Worm (Caenorhabditis elegans) whole organism, L4 larva: Measurements from ENCODE around the gene F40F8.11.
A peak's percentile ranks its signal among the peaks of the same experiment; 100 is the strongest.

Experiments used
- D1046.2 ChIP-seq: fragments of 200-800 bp; sonication (Bioruptor generic); IDR thresholded peaks from 2 replicates; pipeline ENCODE4 v1.3.6; 2022; ENCODE audit warnings: missing genetic modification characterization, missing compliant biosample characterization
- F37D6.2 ChIP-seq: sonication (generic microtip); optimal IDR thresholded peaks from 2 replicates; lab custom pipeline; 2016; ENCODE audit warnings: mild to moderate bottlenecking, missing genetic modification characterization, missing compliant biosample characterization
- R02D3.7 ChIP-seq: fragments of 150-350 bp; sonication (generic microtip); optimal IDR thresholded peaks from 3 replicates; lab custom pipeline; 2014; ENCODE audit warnings: missing biosample characterization, missing genetic modification characterization
- T20F7.1 ChIP-seq: fragments of 200-800 bp; sonication (Bioruptor generic); optimal IDR thresholded peaks from 2 replicates; lab custom pipeline; 2018; ENCODE audit warnings: mild to moderate bottlenecking, missing genetic modification characterization, missing compliant biosample characterization
- Y105C5A.15 ChIP-seq: fragments of 200-800 bp; sonication (Bioruptor generic); IDR thresholded peaks from 2 replicates; pipeline ENCODE4 v1.3.6; 2022; ENCODE audit warnings: missing genetic modification characterization, missing compliant biosample characterization
- Y5F2A.4 ChIP-seq: fragments of 200-800 bp; sonication (Bioruptor generic); optimal IDR thresholded peaks from 2 replicates; lab custom pipeline; 2018; ENCODE audit warnings: mild to moderate bottlenecking, missing genetic modification characterization, missing compliant biosample characterization
- ZK337.2 ChIP-seq: fragments of 200-800 bp; sonication (Bioruptor generic); IDR thresholded peaks from 2 replicates; pipeline ENCODE4 v1.3.6; 2022; ENCODE audit warnings: missing genetic modification reagents, missing genetic modification characterization, missing compliant biosample characterization
- ZK546.5 ChIP-seq, 2 experiments: sonication (generic microtip); optimal IDR thresholded peaks; 2 replicates each; lab custom pipeline; 2017; ENCODE audit warnings: missing biosample characterization in 2 of 2, missing genetic modification characterization in 2 of 2
- arid-1 ChIP-seq: fragments of 200-800 bp; sonication (Bioruptor generic); conservative IDR thresholded peaks from 2 replicates; pipeline ENCODE4 v1.3.6; 2022; ENCODE audit warnings: missing genetic modification reagents, missing genetic modification characterization, missing compliant biosample characterization
- attf-4 ChIP-seq: sonication (generic microtip); optimal IDR thresholded peaks from 3 replicates; lab custom pipeline; 2017; ENCODE audit warnings: missing biosample characterization, missing genetic modification characterization
- ceh-28 ChIP-seq: fragments of 150-350 bp; optimal IDR thresholded peaks from 2 replicates; lab custom pipeline; 2014; ENCODE audit warnings: missing biosample characterization, missing genetic modification reagents, missing genetic modification characterization
- ceh-62 ChIP-seq: sonication (generic microtip); optimal IDR thresholded peaks from 2 replicates; lab custom pipeline; 2017; ENCODE audit warnings: missing biosample characterization, missing genetic modification characterization
- ceh-82 ChIP-seq: sonication (generic microtip); optimal IDR thresholded peaks from 2 replicates; lab custom pipeline; 2017; ENCODE audit warnings: missing biosample characterization, missing genetic modification characterization
- ces-1 ChIP-seq: fragments of 150-350 bp; sonication (generic microtip); optimal IDR thresholded peaks from 4 replicates; lab custom pipeline; 2014; ENCODE audit warnings: missing biosample characterization, missing genetic modification reagents, missing genetic modification characterization
- daf-12 ChIP-seq: fragments of 150-350 bp; optimal IDR thresholded peaks from 2 replicates; lab custom pipeline; 2014; ENCODE audit warnings: missing biosample characterization, missing genetic modification reagents, missing genetic modification characterization
- daf-16 ChIP-seq, 3 experiments: sonication (generic microtip); optimal IDR thresholded peaks; 2 replicates each; lab custom pipeline; 2016 to 2017; ENCODE audit warnings: missing genetic modification characterization in 3 of 3, missing genetic modification reagents in 3 of 3, mild to moderate bottlenecking in 2 of 3, missing compliant biosample characterization in 2 of 3, missing biosample characterization in 1 of 3, moderate library complexity in 1 of 3
- dpl-1 ChIP-seq: fragments of 150-350 bp; optimal IDR thresholded peaks from 2 replicates; lab custom pipeline; 2014; ENCODE audit warnings: missing biosample characterization, missing genetic modification reagents, missing genetic modification characterization
- duxl-1 ChIP-seq: sonication (generic microtip); optimal IDR thresholded peaks from 2 replicates; lab custom pipeline; 2016; ENCODE audit warnings: mild to moderate bottlenecking, missing genetic modification characterization, moderate library complexity, missing compliant biosample characterization; ENCODE audit not compliant: poor library complexity
- egl-43 ChIP-seq: fragments of 200-800 bp; sonication (Bioruptor generic); IDR thresholded peaks from 2 replicates; pipeline ENCODE4 v1.3.6; 2022; ENCODE audit warnings: missing genetic modification reagents, missing genetic modification characterization, missing compliant biosample characterization
- fos-1 ChIP-seq: fragments of 150-350 bp; optimal IDR thresholded peaks from 2 replicates; lab custom pipeline; 2014; ENCODE audit warnings: missing biosample characterization, missing genetic modification characterization
- hif-1 ChIP-seq, 2 experiments: sonication (generic microtip); optimal IDR thresholded peaks; 2 replicates each; lab custom pipeline; 2016 to 2017; ENCODE audit warnings: missing compliant biosample characterization in 2 of 2, missing genetic modification characterization in 2 of 2, missing genetic modification reagents in 2 of 2, missing genotype in 2 of 2, mild to moderate bottlenecking in 1 of 2
- hmg-1.1 ChIP-seq: fragments of 200-800 bp; sonication (Bioruptor generic); IDR thresholded peaks from 2 replicates; pipeline ENCODE4 v1.3.6; 2022; ENCODE audit warnings: missing genetic modification reagents, missing genetic modification characterization, missing compliant biosample characterization
- lim-7 ChIP-seq: fragments of 200-800 bp; sonication (Bioruptor generic); IDR thresholded peaks from 2 replicates; pipeline ENCODE4 v1.3.6; 2022; ENCODE audit warnings: missing genetic modification characterization, missing compliant biosample characterization
- lin-1 ChIP-seq: fragments of 200-800 bp; sonication (Bioruptor generic); IDR thresholded peaks from 2 replicates; pipeline ENCODE4 v1.3.6; 2022; ENCODE audit warnings: missing genetic modification reagents, missing genetic modification characterization, missing compliant biosample characterization
- lin-38 ChIP-seq: fragments of 200-800 bp; sonication (Bioruptor generic); IDR thresholded peaks from 2 replicates; pipeline ENCODE4 v1.3.6; 2022; ENCODE audit warnings: missing genetic modification reagents, missing genetic modification characterization, missing compliant biosample characterization
- lin-39 ChIP-seq: fragments of 150-350 bp; optimal IDR thresholded peaks from 2 replicates; lab custom pipeline; 2014; ENCODE audit warnings: missing biosample characterization, missing genetic modification reagents, missing genetic modification characterization
- lsy-2 ChIP-seq, 2 experiments: fragments of 150-350 bp in 1 of 2; sonication (generic microtip) in 1 of 2; optimal IDR thresholded peaks; 2 replicates each; lab custom pipeline; 2014 to 2017; ENCODE audit warnings: missing biosample characterization in 2 of 2, missing genetic modification characterization in 2 of 2
- madf-5 ChIP-seq, 2 experiments: fragments of 200-800 bp; sonication (Bioruptor generic); IDR thresholded peaks; 2 replicates each; pipeline ENCODE4 v1.3.6; 2022; ENCODE audit warnings: missing compliant biosample characterization in 2 of 2, missing genetic modification characterization in 2 of 2
- mep-1 ChIP-seq: fragments of 150-350 bp; sonication (generic microtip); optimal IDR thresholded peaks from 3 replicates; lab custom pipeline; 2014; ENCODE audit warnings: missing biosample characterization, missing genetic modification characterization
- mxl-3 ChIP-seq: fragments of 200-800 bp; sonication (Bioruptor generic); optimal IDR thresholded peaks from 2 replicates; lab custom pipeline; 2018; ENCODE audit warnings: mild to moderate bottlenecking, missing genetic modification characterization, missing compliant biosample characterization
- nhr-10 ChIP-seq: fragments of 150-350 bp; optimal IDR thresholded peaks from 2 replicates; lab custom pipeline; 2014; ENCODE audit warnings: missing biosample characterization, missing genetic modification characterization
- nhr-102 ChIP-seq: sonication (generic microtip); optimal IDR thresholded peaks from 2 replicates; lab custom pipeline; 2016; ENCODE audit warnings: mild to moderate bottlenecking, missing genetic modification characterization, moderate library complexity, missing compliant biosample characterization
- nhr-237 ChIP-seq: sonication (generic microtip); optimal IDR thresholded peaks from 2 replicates; lab custom pipeline; 2017; ENCODE audit warnings: missing biosample characterization, missing genetic modification characterization
- nhr-28 ChIP-seq: fragments of 150-350 bp; optimal IDR thresholded peaks from 2 replicates; lab custom pipeline; 2014; ENCODE audit warnings: missing biosample characterization, missing genetic modification characterization
- nhr-48 ChIP-seq: sonication (generic microtip); optimal IDR thresholded peaks from 2 replicates; lab custom pipeline; 2016; ENCODE audit warnings: mild to moderate bottlenecking, missing genetic modification characterization, missing compliant biosample characterization
- nhr-77 ChIP-seq: fragments of 150-350 bp; optimal IDR thresholded peaks from 2 replicates; lab custom pipeline; 2014; ENCODE audit warnings: missing biosample characterization, missing genetic modification characterization
- php-3 ChIP-seq: fragments of 200-800 bp; sonication (Bioruptor generic); IDR thresholded peaks from 2 replicates; pipeline ENCODE4 v1.3.6; 2022; ENCODE audit warnings: missing genetic modification reagents, missing genetic modification characterization, missing compliant biosample characterization
- pqm-1 ChIP-seq: sonication (generic microtip); optimal IDR thresholded peaks from 2 replicates; lab custom pipeline; 2017; ENCODE audit warnings: missing biosample characterization, missing genetic modification characterization
- spr-3 ChIP-seq: fragments of 200-800 bp; sonication (Bioruptor generic); optimal IDR thresholded peaks from 2 replicates; lab custom pipeline; 2018; ENCODE audit warnings: mild to moderate bottlenecking, missing genetic modification characterization, missing compliant biosample characterization
- tra-1 ChIP-seq: fragments of 200-800 bp; sonication (Bioruptor generic); IDR thresholded peaks from 2 replicates; pipeline ENCODE4 v1.3.6; 2022; ENCODE audit warnings: missing genetic modification reagents, missing genetic modification characterization, missing compliant biosample characterization
- unc-130 ChIP-seq: sonication (generic microtip); optimal IDR thresholded peaks from 2 replicates; lab custom pipeline; 2016; ENCODE audit warnings: missing genetic modification reagents, missing genetic modification characterization, missing compliant biosample characterization
- unc-39 ChIP-seq: sonication (generic microtip); optimal IDR thresholded peaks from 2 replicates; lab custom pipeline; 2017; ENCODE audit warnings: missing biosample characterization, missing genetic modification characterization
- unc-62 ChIP-seq, 3 experiments: fragments of 150-350 bp in 1 of 3; sonication (generic microtip); optimal IDR thresholded peaks in 2 of 3; peaks in 1 of 3; 1 replicate in 1 of 3; 2 replicates in 2 of 3; lab custom pipeline; 2014 to 2017; ENCODE audit warnings: missing biosample characterization in 3 of 3, missing genetic modification characterization in 3 of 3, missing genetic modification reagents in 3 of 3, missing genotype in 1 of 3
- zag-1 ChIP-seq: fragments of 150-350 bp; optimal IDR thresholded peaks from 2 replicates; lab custom pipeline; 2014; ENCODE audit warnings: missing biosample characterization, missing genetic modification characterization
- zfp-3 ChIP-seq: fragments of 200-800 bp; sonication (Bioruptor generic); conservative IDR thresholded peaks from 2 replicates; pipeline ENCODE4 v1.3.6; 2022; ENCODE audit warnings: missing genetic modification reagents, missing genetic modification characterization, missing compliant biosample characterization
- zip-11 ChIP-seq: fragments of 200-800 bp; sonication (Bioruptor generic); IDR thresholded peaks from 2 replicates; pipeline ENCODE4 v1.3.6; 2022; ENCODE audit warnings: missing genetic modification characterization, missing compliant biosample characterization

The F40F8.11 gene

DNA sequence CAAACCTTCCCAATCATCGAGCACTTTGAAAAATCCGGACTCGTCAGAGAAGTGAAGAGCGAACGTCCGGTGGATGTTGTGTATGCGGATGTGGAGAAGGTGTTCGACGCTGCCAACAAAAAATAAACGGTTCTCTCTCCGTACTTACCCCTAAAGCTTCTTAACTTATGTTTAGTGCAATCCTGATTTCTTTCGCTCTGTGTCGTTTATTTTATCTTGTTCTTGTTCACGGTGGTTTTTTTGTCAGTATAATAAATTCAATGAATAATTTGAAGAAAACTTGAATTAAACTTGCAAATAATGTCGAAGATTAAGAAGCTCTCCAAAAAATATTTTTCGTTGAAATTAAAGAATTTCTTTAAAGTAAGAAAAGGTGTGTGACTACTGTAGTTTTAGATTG is 3.4 kb downstream of the F40F8.11 start, which contains the start of gene F40F8.3:
Gene F40F8.3, plus strand, starts transcription at position 301 of the 400 bp plus-strand sequence.
- TF ChIP-seq attf-4 (tag; lab: Kevin White, UChicago) (no peak), mep-1 (tag; lab: Kevin White, UChicago) (no peak), F37D6.2 (tag; lab: Kevin White, UChicago) (no peak), R02D3.7 (tag; lab: Kevin White, UChicago) (no peak), T20F7.1 (GFP tag; lab: Kevin White, UChicago) (no peak), unc-130 (GFP tag; lab: Kevin White, UChicago) (no peak), spr-3 (GFP tag; lab: Kevin White, UChicago) (no peak), zfp-3 (GFP tag; lab: Robert Waterston, UW) (no peak), nhr-28 (no peak), lin-1 (GFP tag; lab: Robert Waterston, UW) (no peak), ceh-82 (tag; lab: Kevin White, UChicago) (no peak), nhr-102 (tag; lab: Kevin White, UChicago) (no peak), zip-11 (GFP tag; lab: Robert Waterston, UW) (no peak), ZK546.5 (tag; optimal IDR thresholded peaks at IDR 0.05; lab: Kevin White, UChicago) (no peak), pqm-1 (tag; lab: Kevin White, UChicago) (no peak), lin-39 (tag; lab: Kevin White, UChicago) (no peak), D1046.2 (GFP tag; lab: Robert Waterston, UW) (no peak), lin-38 (GFP tag; lab: Robert Waterston, UW) (no peak), php-3 (GFP tag; lab: Robert Waterston, UW) (no peak), nhr-237 (tag; lab: Kevin White, UChicago) (no peak)
- TF ChIP-seq, all 104 proteins: peak for 0

DNA sequence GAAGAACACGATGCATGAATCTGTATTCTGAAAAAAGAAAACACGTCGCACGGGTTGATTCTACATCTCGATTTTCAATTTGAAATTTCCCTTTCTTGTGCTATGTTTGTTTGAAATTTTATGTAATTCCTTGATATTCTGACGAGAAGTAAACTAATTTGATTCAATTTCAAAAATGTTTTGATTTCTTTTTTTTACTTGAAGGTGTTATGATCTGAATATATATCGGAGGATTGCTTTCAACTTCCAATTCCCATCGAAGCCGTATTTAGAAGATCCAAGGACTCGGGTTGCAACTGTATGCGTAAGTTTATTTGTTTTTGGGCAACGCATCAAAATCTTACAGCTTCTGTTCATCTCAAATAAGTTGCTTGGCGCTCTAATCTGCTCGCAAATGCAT is 5.0 kb downstream of the F40F8.11 start, which contains the start of gene F40F8.1:
Gene F40F8.1, plus strand, starts transcription at position 301 of the 400 bp plus-strand sequence.
- TF ChIP-seq egl-43 (GFP tag; lab: Robert Waterston, UW) = no peak
- TF ChIP-seq Y5F2A.4 (GFP tag; lab: Kevin White, UChicago) = no peak
- no peak for TF ChIP-seq mxl-3
- TF ChIP-seq ceh-62 (tag; lab: Kevin White, UChicago) = no peak
- no peak for TF ChIP-seq madf-5 (GFP tag; IDR thresholded peaks at IDR 0.05; lab: Robert Waterston, UW)
- no peak for TF ChIP-seq R02D3.7 (tag; lab: Kevin White, UChicago)
- no peak for TF ChIP-seq zip-11 (GFP tag; lab: Robert Waterston, UW)
- no peak for TF ChIP-seq dpl-1 (GFP tag; lab: Kevin White, UChicago)
- no peak for TF ChIP-seq ces-1 (GFP tag; lab: Kevin White, UChicago)
- TF ChIP-seq lsy-2 (tag; optimal IDR thresholded peaks at IDR 0.05; lab: Kevin White, UChicago) = no peak
- no peak for TF ChIP-seq lim-7 (GFP tag; lab: Robert Waterston, UW)
- no peak for TF ChIP-seq nhr-77 (tag; lab: Kevin White, UChicago)
- TF ChIP-seq nhr-28 = no peak
- TF ChIP-seq tra-1 = no peak
- TF ChIP-seq hmg-1.1 (GFP tag; lab: Robert Waterston, UW) = no peak
- TF ChIP-seq fos-1 = no peak
- TF ChIP-seq attf-4 (tag; lab: Kevin White, UChicago) = no peak

DNA sequence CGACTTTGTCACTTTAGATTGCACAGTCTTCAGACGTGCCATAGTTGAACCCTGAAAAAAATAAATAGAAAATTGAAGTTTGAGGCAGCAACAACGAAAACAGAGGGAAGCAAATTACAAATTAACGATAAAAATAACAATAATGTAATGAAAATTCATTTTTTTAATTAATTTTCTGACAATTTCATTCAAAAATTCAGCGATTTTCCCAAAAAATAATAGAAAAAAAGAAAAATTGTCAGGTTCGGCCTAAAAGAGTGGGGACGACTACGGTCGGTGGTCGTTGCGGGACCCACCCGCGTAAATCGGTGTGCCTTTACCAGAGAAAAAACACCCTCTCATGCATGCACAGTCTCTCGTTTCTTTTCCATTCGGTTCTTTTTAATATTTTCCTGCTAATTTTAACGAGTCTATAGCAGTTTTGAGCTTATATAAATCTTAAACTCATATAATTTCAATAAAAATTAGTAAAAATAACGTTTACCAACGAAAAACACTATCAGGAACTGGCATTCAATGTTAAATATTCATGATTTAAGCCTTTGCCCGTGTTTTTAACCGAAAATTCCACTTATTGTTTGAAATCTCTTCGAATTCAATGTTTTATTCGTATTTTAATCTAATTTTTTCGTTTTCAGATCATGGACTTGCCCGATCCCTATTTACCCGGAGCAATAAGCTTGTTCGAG is 5.9 kb downstream of the F40F8.11 start, which contains the start of the genes rps-9 and lsm-1:
Gene rps-9, minus strand, starts transcription at position 51 of the 689 bp plus-strand sequence.
Gene lsm-1, plus strand, starts transcription at position 639 of the 689 bp plus-strand sequence.
- TF ChIP-seq unc-62 (GFP tag; optimal IDR thresholded peaks at IDR 0.05 in 1 of 2; lab: Kevin White, UChicago) = no peak
- TF ChIP-seq unc-62 (tag; optimal IDR thresholded peaks at IDR 0.05; lab: Kevin White, UChicago) = no peak
- peak; percentile 5 for TF ChIP-seq nhr-28
- TF ChIP-seq fos-1 = no peak
- no peak for TF ChIP-seq ceh-28 (tag; lab: Kevin White, UChicago)
- no peak for TF ChIP-seq duxl-1 (tag; lab: Kevin White, UChicago)
- TF ChIP-seq ces-1 (GFP tag; lab: Kevin White, UChicago) = no peak
- TF ChIP-seq spr-3 (GFP tag; lab: Kevin White, UChicago) = no peak
- no peak for TF ChIP-seq nhr-10
- no peak for TF ChIP-seq ZK337.2 (GFP tag; lab: Robert Waterston, UW)
- TF ChIP-seq daf-12 (tag; lab: Kevin White, UChicago) = no peak
- no peak for TF ChIP-seq zag-1 (tag; lab: Kevin White, UChicago)
- TF ChIP-seq nhr-48 (tag; lab: Kevin White, UChicago) = no peak
- no peak for TF ChIP-seq unc-39 (tag; lab: Kevin White, UChicago)
- peak in 1 of 2 experiments; percentile 64 for TF ChIP-seq hif-1 (tag; optimal IDR thresholded peaks at IDR 0.05; lab: Kevin White, UChicago)
- 0 out of 2 replicates have a peak, but pooled peaks have one; percentile 38 for TF ChIP-seq arid-1 (GFP tag; lab: Robert Waterston, UW)
- TF ChIP-seq daf-16 (GFP tag; optimal IDR thresholded peaks at IDR 0.05; lab: Kevin White, UChicago) = no peak
- TF ChIP-seq daf-16 (tag; optimal IDR thresholded peaks at IDR 0.05; lab: Kevin White, UChicago) = peak; percentile 32
- no peak for TF ChIP-seq Y105C5A.15 (GFP tag; lab: Robert Waterston, UW)
